Fruit fly (Drosophila melanogaster): ENCODE measurements around the gene Or67c.

Or67c gene

DNA sequence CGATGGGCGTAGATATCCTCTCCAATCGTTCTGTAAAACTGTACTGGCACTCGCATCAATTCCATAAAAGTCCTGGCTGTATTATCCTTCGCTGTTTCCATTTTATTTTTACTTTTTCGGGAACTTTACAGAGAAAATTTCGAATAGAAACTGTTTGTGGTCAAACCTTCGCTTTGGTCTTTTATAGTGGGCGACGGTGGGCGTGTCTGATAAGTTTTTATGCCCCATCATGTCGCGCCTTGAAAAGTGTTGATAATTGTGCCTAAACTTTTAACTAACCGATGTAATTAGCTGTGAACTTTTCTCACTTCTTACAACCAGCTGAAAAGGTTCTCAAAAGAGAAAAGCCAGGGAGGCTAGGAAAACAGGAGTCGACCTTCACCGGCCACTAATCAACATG lies at the start of gene Or67c:
Gene Or67c (minus strand): TSS at position 101 of the 400 bp plus-strand sequence.
- TF ChIP-seq CG8478 (optimal IDR thresholded peaks at IDR 0.05), result no peak
- no peak for TF ChIP-seq pan (optimal IDR thresholded peaks at IDR 0.05)
- TF ChIP-seq usp (GFP tag; optimal IDR thresholded peaks at IDR 0.05), result no peak
- no peak for TF ChIP-seq Dll (optimal IDR thresholded peaks at IDR 0.05)
- TF ChIP-seq psq (optimal IDR thresholded peaks at IDR 0.05), result no peak
- TF ChIP-seq EcR (GFP tag; optimal IDR thresholded peaks at IDR 0.05), result no peak

DNA sequence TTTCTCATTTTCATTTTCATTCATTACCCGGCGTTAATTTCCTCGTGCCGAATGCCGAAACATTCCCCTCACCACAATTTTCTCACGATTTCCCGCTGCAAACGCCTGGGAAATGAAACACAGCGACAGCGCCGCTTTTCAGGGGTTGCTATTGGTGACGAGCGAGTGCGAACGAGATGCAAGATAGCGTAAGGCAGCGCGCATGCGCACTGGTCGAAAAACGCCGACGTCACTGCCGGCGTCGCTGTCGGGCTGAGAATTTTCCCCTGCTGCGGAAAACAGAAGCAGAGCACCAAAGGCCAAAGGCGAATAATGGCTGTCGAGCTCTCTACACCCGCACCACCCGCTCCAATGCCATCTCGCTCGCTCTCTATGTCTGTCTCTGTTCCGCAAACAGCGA lies 44.9 kb upstream of the Or67c start:
- TF ChIP-seq psq (optimal IDR thresholded peaks at IDR 0.05) (no peak), pan (optimal IDR thresholded peaks at IDR 0.05) (no peak), Dll (optimal IDR thresholded peaks at IDR 0.05) (no peak), EcR (GFP tag; optimal IDR thresholded peaks at IDR 0.05) (no peak), usp (GFP tag; optimal IDR thresholded peaks at IDR 0.05) (no peak), CG8478 (optimal IDR thresholded peaks at IDR 0.05) (no peak)

DNA sequence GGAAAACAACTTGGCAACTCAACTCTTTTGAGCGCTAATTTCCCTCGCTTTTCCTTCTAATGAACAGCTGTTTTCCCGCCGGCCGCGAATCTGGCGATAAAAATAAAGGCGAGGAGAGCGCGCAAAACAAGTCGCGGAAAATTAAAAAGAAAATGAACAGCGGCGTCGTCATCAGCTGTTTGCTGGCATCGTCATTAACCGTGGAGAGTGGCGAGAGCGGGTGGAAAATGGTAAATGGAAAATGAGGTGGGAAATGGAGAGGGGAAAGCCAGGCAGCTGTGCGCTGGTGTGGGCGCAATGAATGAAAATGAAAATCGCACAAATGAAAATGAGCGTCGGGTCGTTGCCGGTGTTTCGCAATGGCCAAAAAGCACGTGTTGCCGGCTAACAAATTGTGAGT lies 43.6 kb upstream of the Or67c start:
- TF ChIP-seq usp (GFP tag; optimal IDR thresholded peaks at IDR 0.05) (no peak), psq (optimal IDR thresholded peaks at IDR 0.05) (no peak), pan (optimal IDR thresholded peaks at IDR 0.05) (no peak), EcR (GFP tag; optimal IDR thresholded peaks at IDR 0.05) (no peak), CG8478 (optimal IDR thresholded peaks at IDR 0.05) (no peak), Dll (optimal IDR thresholded peaks at IDR 0.05) (no peak)

DNA sequence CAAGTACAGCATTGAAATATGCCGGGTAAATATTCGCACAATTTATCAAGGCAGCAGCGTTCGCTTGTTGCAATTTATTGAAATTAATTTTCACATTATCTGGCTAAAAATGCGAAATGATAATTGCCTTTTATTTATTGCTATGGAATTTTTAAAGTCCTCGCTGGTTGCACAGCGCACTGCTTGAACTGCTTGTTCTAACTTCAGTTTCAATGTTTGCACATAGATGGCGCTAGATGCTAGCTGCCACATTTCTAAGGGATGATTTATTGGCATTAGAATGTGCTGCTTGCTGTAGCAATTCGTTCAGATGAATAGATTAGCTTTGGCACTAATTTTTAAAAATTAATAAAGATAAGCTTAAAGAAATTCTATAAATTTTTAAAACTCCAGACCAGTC lies 40.4 kb upstream of the Or67c start:
- no peak for TF ChIP-seq Dll (optimal IDR thresholded peaks at IDR 0.05)
- no peak for TF ChIP-seq pan (optimal IDR thresholded peaks at IDR 0.05)
- TF ChIP-seq usp (GFP tag; optimal IDR thresholded peaks at IDR 0.05), result no peak

DNA sequence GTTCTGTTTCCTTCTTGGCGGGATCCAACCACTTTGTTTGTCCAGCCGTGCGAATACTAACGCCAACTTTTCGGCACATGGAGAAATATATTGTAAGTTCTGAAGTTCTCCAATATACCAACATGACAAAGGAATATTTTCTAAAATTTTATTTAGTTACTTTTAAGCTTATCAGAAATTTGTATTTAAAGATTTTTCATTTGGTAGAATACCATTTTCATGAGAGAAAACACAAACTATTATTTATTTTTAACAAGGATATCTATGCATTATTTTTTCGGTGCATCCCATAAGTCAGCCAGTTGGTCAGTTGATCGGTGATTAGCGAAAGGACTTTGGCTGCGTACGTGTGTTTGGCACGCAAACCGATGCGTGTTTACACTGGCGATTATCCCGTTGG lies 39.4 kb upstream of the Or67c start:
- TF ChIP-seq Dll (optimal IDR thresholded peaks at IDR 0.05) (no peak), pan (optimal IDR thresholded peaks at IDR 0.05) (no peak), EcR (GFP tag; optimal IDR thresholded peaks at IDR 0.05) (no peak), CG8478 (optimal IDR thresholded peaks at IDR 0.05) (no peak), usp (GFP tag; optimal IDR thresholded peaks at IDR 0.05) (no peak), psq (optimal IDR thresholded peaks at IDR 0.05) (no peak)

DNA sequence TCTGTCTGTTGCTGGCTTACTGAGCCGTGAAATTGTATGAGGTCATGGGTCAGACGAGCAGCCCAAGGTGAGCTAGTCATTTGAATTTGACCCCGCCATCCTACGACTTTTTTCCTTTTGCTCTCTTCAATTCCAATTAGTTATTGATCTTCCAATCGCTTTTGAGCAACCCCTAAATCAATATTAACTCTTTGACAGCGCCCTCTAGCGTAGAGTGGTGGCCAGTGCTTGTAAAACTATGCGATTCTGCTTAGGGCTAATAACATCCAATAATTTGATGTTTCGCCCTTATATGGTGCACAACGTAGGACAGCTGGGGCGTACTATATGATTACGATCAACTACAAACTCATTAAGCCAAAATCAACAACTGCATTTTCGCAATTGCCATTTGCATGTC lies 37.3 kb upstream of the Or67c start:
- TF ChIP-seq pan (optimal IDR thresholded peaks at IDR 0.05) (no peak), CG8478 (optimal IDR thresholded peaks at IDR 0.05) (no peak), Dll (optimal IDR thresholded peaks at IDR 0.05) (no peak), usp (GFP tag; optimal IDR thresholded peaks at IDR 0.05) (no peak), EcR (GFP tag; optimal IDR thresholded peaks at IDR 0.05) (no peak), psq (optimal IDR thresholded peaks at IDR 0.05) (no peak)

DNA sequence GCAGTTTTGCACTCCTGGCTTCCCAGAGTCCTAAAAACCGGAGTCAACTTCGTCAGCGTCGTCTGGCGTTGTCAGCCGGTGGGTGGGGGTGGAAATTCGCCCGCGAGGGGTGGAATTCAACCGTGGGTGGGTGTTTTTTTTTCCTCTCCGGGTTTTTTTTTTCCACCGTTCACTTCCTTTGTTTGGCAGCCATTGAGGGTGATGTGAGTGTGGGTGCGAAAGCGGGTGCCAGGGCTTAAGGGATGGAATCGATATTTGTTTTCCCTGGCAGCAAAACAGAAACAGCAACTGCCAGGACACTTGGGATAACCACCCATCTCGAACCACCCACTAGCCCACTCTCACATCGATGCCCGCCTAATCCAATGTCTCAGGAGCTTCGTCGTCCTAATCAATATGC lies 35.0 kb upstream of the Or67c start:
- TF ChIP-seq pan (optimal IDR thresholded peaks at IDR 0.05) (no peak), usp (GFP tag; optimal IDR thresholded peaks at IDR 0.05) (no peak), Dll (optimal IDR thresholded peaks at IDR 0.05) (no peak), psq (optimal IDR thresholded peaks at IDR 0.05) (no peak), CG8478 (optimal IDR thresholded peaks at IDR 0.05) (no peak), EcR (GFP tag; optimal IDR thresholded peaks at IDR 0.05) (no peak)

DNA sequence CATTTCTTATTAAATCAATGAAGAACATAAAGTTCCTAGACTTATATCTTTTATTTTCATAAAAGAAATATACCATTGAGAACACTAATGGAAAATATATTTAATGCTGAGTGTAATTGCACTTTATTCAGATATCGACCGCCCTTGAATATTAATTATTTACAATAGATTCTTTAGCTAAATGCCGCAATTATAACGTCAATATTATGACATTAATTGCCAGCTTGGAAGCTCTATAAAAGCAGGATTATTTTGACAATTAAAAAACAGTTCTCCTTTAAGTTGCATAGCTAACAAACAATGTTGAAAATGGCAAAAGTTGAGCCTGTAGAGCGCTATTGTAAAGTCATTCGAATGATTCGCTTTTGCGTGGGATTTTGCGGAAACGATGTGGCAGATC lies 28.4 kb upstream of the Or67c start, which contains the start of gene Or67d:
Gene Or67d (plus strand): TSS at position 301 of the 400 bp plus-strand sequence.
- TF ChIP-seq psq (optimal IDR thresholded peaks at IDR 0.05), result no peak
- no peak for TF ChIP-seq EcR (GFP tag; optimal IDR thresholded peaks at IDR 0.05)
- TF ChIP-seq Dll (optimal IDR thresholded peaks at IDR 0.05), result no peak
- no peak for TF ChIP-seq pan (optimal IDR thresholded peaks at IDR 0.05)
- no peak for TF ChIP-seq CG8478 (optimal IDR thresholded peaks at IDR 0.05)
- no peak for TF ChIP-seq usp (GFP tag; optimal IDR thresholded peaks at IDR 0.05)

DNA sequence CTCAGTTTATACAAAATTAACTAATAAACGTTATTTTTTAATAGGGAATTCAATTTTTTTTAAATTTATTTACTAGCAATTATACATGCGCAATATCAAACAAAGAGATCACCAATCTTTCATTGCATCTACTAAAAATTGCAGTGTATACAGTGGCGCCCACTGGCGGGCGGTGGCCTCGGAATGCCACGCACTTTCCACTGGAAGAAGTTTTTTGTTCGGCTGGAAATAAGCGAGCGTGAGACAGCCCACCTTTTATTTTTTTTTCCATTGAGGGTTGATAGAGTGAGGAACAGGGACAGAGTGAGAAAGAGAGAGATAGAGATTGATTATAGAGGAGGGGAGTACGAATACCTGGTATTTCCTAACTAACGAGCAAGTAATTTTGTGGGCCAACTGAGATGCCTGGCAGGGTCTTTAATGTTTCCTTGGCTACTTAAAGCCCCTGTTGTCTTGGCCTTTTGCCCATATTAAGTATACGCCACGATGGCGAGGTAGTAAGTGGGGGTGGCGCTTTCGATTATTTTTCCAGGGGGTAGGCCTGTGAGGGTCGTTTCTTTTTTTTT lies 27.2 kb upstream of the Or67c start:
- no peak for TF ChIP-seq psq (optimal IDR thresholded peaks at IDR 0.05)
- no peak for TF ChIP-seq usp (GFP tag; optimal IDR thresholded peaks at IDR 0.05)
- no peak for TF ChIP-seq EcR (GFP tag; optimal IDR thresholded peaks at IDR 0.05)
- TF ChIP-seq CG8478 (optimal IDR thresholded peaks at IDR 0.05), result no peak
- no peak for TF ChIP-seq pan (optimal IDR thresholded peaks at IDR 0.05)
- no peak for TF ChIP-seq Dll (optimal IDR thresholded peaks at IDR 0.05)

DNA sequence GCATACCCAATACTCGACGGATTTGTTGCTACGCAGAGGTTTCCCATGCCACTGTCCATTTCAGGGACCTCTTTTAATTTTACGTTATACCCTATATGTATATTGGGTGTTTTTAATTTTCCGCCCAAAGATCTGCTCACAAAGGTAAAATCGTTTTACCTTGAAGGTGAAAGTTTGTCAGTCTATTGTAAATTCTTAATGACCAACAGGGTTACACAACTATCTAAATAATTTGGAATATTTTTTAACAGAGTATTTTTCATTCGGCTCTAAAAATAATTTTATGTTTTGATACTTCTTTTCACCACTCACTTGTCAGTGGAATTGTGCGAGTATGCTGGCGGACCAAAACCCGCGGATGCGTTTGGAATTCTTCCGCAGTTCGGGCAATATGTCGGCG lies 23.1 kb upstream of the Or67c start:
- TF ChIP-seq usp (GFP tag; optimal IDR thresholded peaks at IDR 0.05), result no peak
- TF ChIP-seq Dll (optimal IDR thresholded peaks at IDR 0.05), result no peak
- no peak for TF ChIP-seq EcR (GFP tag; optimal IDR thresholded peaks at IDR 0.05)
- TF ChIP-seq pan (optimal IDR thresholded peaks at IDR 0.05), result no peak
- no peak for TF ChIP-seq CG8478 (optimal IDR thresholded peaks at IDR 0.05)
- no peak for TF ChIP-seq psq (optimal IDR thresholded peaks at IDR 0.05)

DNA sequence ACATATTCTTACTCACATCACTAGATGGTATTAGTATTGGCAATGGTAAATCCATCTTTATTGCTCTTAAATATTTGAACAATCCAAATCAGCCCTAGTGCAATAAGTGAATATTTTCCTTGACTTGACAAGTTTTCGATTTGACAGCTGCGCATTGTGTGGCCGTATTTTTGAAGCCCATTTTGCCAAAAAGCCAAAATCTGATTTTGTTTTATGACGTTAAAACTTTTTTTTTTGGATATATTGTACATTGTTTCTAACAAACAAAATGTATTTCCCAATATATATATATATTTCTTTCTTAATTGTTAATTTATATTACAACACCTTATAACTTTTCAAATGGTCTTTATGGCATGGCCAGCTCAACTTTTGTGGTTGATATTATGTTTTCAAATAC lies 22.5 kb upstream of the Or67c start, which contains the start of gene can:
Gene can (minus strand): TSS at position 101 of the 400 bp plus-strand sequence.
- TF ChIP-seq CG8478 (optimal IDR thresholded peaks at IDR 0.05) (no peak), psq (optimal IDR thresholded peaks at IDR 0.05) (no peak), EcR (GFP tag; optimal IDR thresholded peaks at IDR 0.05) (no peak), pan (optimal IDR thresholded peaks at IDR 0.05) (no peak), usp (GFP tag; optimal IDR thresholded peaks at IDR 0.05) (no peak), Dll (optimal IDR thresholded peaks at IDR 0.05) (no peak)

DNA sequence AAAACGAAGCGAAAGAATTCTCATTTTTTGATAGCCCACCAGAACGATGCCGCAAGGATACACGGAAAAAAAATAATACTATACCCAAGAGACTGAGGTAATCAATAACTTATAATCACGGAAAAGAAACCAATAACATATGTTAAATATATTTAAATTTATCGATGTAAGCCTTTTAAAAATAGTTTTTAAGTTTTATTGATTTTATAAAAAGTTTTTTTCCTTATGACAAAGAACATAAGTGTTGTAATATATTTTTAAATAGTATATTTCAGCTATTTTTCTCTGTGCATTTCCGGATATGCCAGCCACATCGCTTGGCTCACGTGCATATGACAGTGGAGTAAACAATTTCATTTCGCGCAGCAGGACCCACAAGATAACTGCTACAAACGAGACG lies 18.3 kb upstream of the Or67c start:
- TF ChIP-seq CG8478 (optimal IDR thresholded peaks at IDR 0.05) (no peak), pan (optimal IDR thresholded peaks at IDR 0.05) (no peak), psq (optimal IDR thresholded peaks at IDR 0.05) (no peak), Dll (optimal IDR thresholded peaks at IDR 0.05) (no peak), EcR (GFP tag; optimal IDR thresholded peaks at IDR 0.05) (no peak), usp (GFP tag; optimal IDR thresholded peaks at IDR 0.05) (no peak)

DNA sequence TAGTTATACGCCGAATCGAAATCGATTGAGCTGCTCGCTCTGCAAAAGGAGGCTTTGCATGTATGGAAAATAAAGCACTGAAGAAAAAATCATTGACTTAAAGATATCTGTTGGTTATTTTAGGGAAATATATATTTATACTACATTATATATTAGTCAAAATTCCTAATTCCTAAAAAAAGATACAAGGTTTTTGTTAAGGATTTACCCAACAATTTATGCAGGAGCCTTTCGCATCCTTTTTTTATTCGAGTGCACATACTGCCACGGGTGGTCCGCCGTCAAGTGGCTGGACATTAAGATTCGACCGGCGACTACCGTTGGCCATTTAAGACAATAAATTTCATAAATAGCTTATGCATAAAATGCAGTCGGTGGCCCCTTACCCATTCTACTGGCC lies 16.7 kb upstream of the Or67c start:
- TF ChIP-seq pan (optimal IDR thresholded peaks at IDR 0.05) (no peak), usp (GFP tag; optimal IDR thresholded peaks at IDR 0.05) (no peak), CG8478 (optimal IDR thresholded peaks at IDR 0.05) (no peak), Dll (optimal IDR thresholded peaks at IDR 0.05) (no peak), EcR (GFP tag; optimal IDR thresholded peaks at IDR 0.05) (no peak), psq (optimal IDR thresholded peaks at IDR 0.05) (no peak)
